Worm (Caenorhabditis elegans) whole organism, L4 larva: Measurements from ENCODE around the gene F53G2.13.

Experiments used
- D1046.2 ChIP-seq: fragments of 200-800 bp; sonication (Bioruptor generic); IDR thresholded peaks from 2 replicates; pipeline ENCODE4 v1.3.6; 2022; ENCODE audit warnings: missing genetic modification characterization, missing compliant biosample characterization
- F37D6.2 ChIP-seq: sonication (generic microtip); optimal IDR thresholded peaks from 2 replicates; lab custom pipeline; 2016; ENCODE audit warnings: mild to moderate bottlenecking, missing genetic modification characterization, missing compliant biosample characterization
- F44E2.7 ChIP-seq: fragments of 200-800 bp; sonication (Bioruptor generic); IDR thresholded peaks from 2 replicates; pipeline ENCODE4 v2.1.2; 2022; ENCODE audit warnings: missing genetic modification characterization, missing compliant biosample characterization
- Y48G9A.11 ChIP-seq: fragments of 200-800 bp; sonication (Bioruptor generic); IDR thresholded peaks from 2 replicates; pipeline ENCODE4 v1.3.6; 2022; ENCODE audit warnings: missing genetic modification reagents, missing genetic modification characterization, missing compliant biosample characterization
- Y75B8A.6 ChIP-seq: fragments of 200-800 bp; sonication (Bioruptor generic); IDR thresholded peaks from 2 replicates; pipeline ENCODE4 v1.3.6; 2022; ENCODE audit warnings: missing genetic modification reagents, missing genetic modification characterization, missing compliant biosample characterization
- aly-2 ChIP-seq: sonication (generic microtip); optimal IDR thresholded peaks from 2 replicates; lab custom pipeline; 2018; ENCODE audit warnings: missing biosample characterization, missing genetic modification characterization
- attf-4 ChIP-seq: sonication (generic microtip); optimal IDR thresholded peaks from 3 replicates; lab custom pipeline; 2017; ENCODE audit warnings: missing biosample characterization, missing genetic modification characterization
- ceh-20 ChIP-seq: fragments of 200-800 bp; sonication (Bioruptor generic); IDR thresholded peaks from 2 replicates; pipeline ENCODE4 v1.3.6; 2022; ENCODE audit warnings: missing genetic modification reagents, missing genetic modification characterization, missing compliant biosample characterization
- cey-2 ChIP-seq: sonication (generic microtip); optimal IDR thresholded peaks from 3 replicates; lab custom pipeline; 2017; ENCODE audit warnings: missing genetic modification characterization, mild to moderate bottlenecking, missing compliant biosample characterization, antibody characterized with exemption, borderline replicate concordance; ENCODE audit not compliant: insufficient read depth
- ctbp-1 ChIP-seq: fragments of 200-800 bp; sonication (Bioruptor generic); IDR thresholded peaks from 2 replicates; pipeline ENCODE4 v1.3.6; 2022; ENCODE audit warnings: missing genetic modification reagents, missing genetic modification characterization, missing compliant biosample characterization
- daf-16 ChIP-seq, 3 experiments: sonication (generic microtip); optimal IDR thresholded peaks; 2 replicates each; lab custom pipeline; 2016 to 2017; ENCODE audit warnings: missing genetic modification characterization in 3 of 3, missing genetic modification reagents in 3 of 3, mild to moderate bottlenecking in 2 of 3, missing compliant biosample characterization in 2 of 3, missing biosample characterization in 1 of 3, moderate library complexity in 1 of 3
- daf-8 ChIP-seq: fragments of 200-800 bp; sonication (Bioruptor generic); IDR thresholded peaks from 2 replicates; pipeline ENCODE4 v1.3.6; 2022; ENCODE audit warnings: missing genetic modification characterization, missing compliant biosample characterization
- dpl-1 ChIP-seq: fragments of 150-350 bp; optimal IDR thresholded peaks from 2 replicates; lab custom pipeline; 2014; ENCODE audit warnings: missing biosample characterization, missing genetic modification reagents, missing genetic modification characterization
- duxl-1 ChIP-seq: sonication (generic microtip); optimal IDR thresholded peaks from 2 replicates; lab custom pipeline; 2016; ENCODE audit warnings: mild to moderate bottlenecking, missing genetic modification characterization, moderate library complexity, missing compliant biosample characterization; ENCODE audit not compliant: poor library complexity
- dve-1 ChIP-seq: sonication (generic microtip); optimal IDR thresholded peaks from 2 replicates; lab custom pipeline; 2017; ENCODE audit warnings: antibody characterized with exemption, mild to moderate bottlenecking, missing genetic modification characterization, missing compliant biosample characterization; ENCODE audit not compliant: insufficient read depth
- fos-1 ChIP-seq: fragments of 150-350 bp; optimal IDR thresholded peaks from 2 replicates; lab custom pipeline; 2014; ENCODE audit warnings: missing biosample characterization, missing genetic modification characterization
- hlh-11 ChIP-seq: fragments of 200-800 bp; sonication (Bioruptor generic); optimal IDR thresholded peaks from 2 replicates; lab custom pipeline; 2018; ENCODE audit warnings: mild to moderate bottlenecking, missing genetic modification characterization, missing compliant biosample characterization
- lin-29 ChIP-seq: fragments of 200-800 bp; sonication (Bioruptor generic); IDR thresholded peaks from 2 replicates; pipeline ENCODE4 v1.3.6; 2022; ENCODE audit warnings: missing genetic modification reagents, missing genetic modification characterization, missing compliant biosample characterization
- lin-38 ChIP-seq: fragments of 200-800 bp; sonication (Bioruptor generic); IDR thresholded peaks from 2 replicates; pipeline ENCODE4 v1.3.6; 2022; ENCODE audit warnings: missing genetic modification reagents, missing genetic modification characterization, missing compliant biosample characterization
- lsy-2 ChIP-seq, 2 experiments: fragments of 150-350 bp in 1 of 2; sonication (generic microtip) in 1 of 2; optimal IDR thresholded peaks; 2 replicates each; lab custom pipeline; 2014 to 2017; ENCODE audit warnings: missing biosample characterization in 2 of 2, missing genetic modification characterization in 2 of 2
- madf-9 ChIP-seq: fragments of 200-800 bp; sonication (Bioruptor generic); conservative IDR thresholded peaks from 2 replicates; pipeline ENCODE4 v1.3.6; 2022; ENCODE audit warnings: missing genetic modification reagents, missing genetic modification characterization, missing compliant biosample characterization
- mep-1 ChIP-seq: fragments of 150-350 bp; sonication (generic microtip); optimal IDR thresholded peaks from 3 replicates; lab custom pipeline; 2014; ENCODE audit warnings: missing biosample characterization, missing genetic modification characterization
- mes-2 ChIP-seq: sonication (generic microtip); optimal IDR thresholded peaks from 2 replicates; lab custom pipeline; 2016; ENCODE audit warnings: missing genotype, mild to moderate bottlenecking, missing genetic modification characterization, missing compliant biosample characterization; ENCODE audit not compliant: poor library complexity, severe bottlenecking
- mxl-2 ChIP-seq: fragments of 200-800 bp; sonication (Bioruptor generic); conservative IDR thresholded peaks from 2 replicates; pipeline ENCODE4 v1.3.6; 2022; ENCODE audit warnings: missing genetic modification reagents, missing genetic modification characterization, missing compliant biosample characterization
- nhr-102 ChIP-seq: sonication (generic microtip); optimal IDR thresholded peaks from 2 replicates; lab custom pipeline; 2016; ENCODE audit warnings: mild to moderate bottlenecking, missing genetic modification characterization, moderate library complexity, missing compliant biosample characterization
- nhr-11 ChIP-seq: fragments of 150-350 bp; optimal IDR thresholded peaks from 2 replicates; lab custom pipeline; 2014; ENCODE audit warnings: missing biosample characterization, missing genetic modification characterization
- nhr-28 ChIP-seq: fragments of 150-350 bp; optimal IDR thresholded peaks from 2 replicates; lab custom pipeline; 2014; ENCODE audit warnings: missing biosample characterization, missing genetic modification characterization
- nhr-48 ChIP-seq: sonication (generic microtip); optimal IDR thresholded peaks from 2 replicates; lab custom pipeline; 2016; ENCODE audit warnings: mild to moderate bottlenecking, missing genetic modification characterization, missing compliant biosample characterization
- nhr-6 ChIP-seq: fragments of 150-350 bp; optimal IDR thresholded peaks from 2 replicates; lab custom pipeline; 2014; ENCODE audit warnings: missing biosample characterization, missing genetic modification characterization
- nhr-77 ChIP-seq: fragments of 150-350 bp; optimal IDR thresholded peaks from 2 replicates; lab custom pipeline; 2014; ENCODE audit warnings: missing biosample characterization, missing genetic modification characterization
- pqm-1 ChIP-seq: sonication (generic microtip); optimal IDR thresholded peaks from 2 replicates; lab custom pipeline; 2017; ENCODE audit warnings: missing biosample characterization, missing genetic modification characterization
- sdz-12 ChIP-seq: fragments of 200-800 bp; sonication (Bioruptor generic); optimal IDR thresholded peaks from 2 replicates; lab custom pipeline; 2018; ENCODE audit warnings: mild to moderate bottlenecking, missing genetic modification characterization, missing compliant biosample characterization
- snpc-1.2 ChIP-seq: fragments of 200-800 bp; sonication (Bioruptor generic); IDR thresholded peaks from 2 replicates; pipeline ENCODE4 v1.3.6; 2022; ENCODE audit warnings: missing genetic modification reagents, missing genetic modification characterization, missing compliant biosample characterization
- zag-1 ChIP-seq: fragments of 150-350 bp; optimal IDR thresholded peaks from 2 replicates; lab custom pipeline; 2014; ENCODE audit warnings: missing biosample characterization, missing genetic modification characterization
- zfp-3 ChIP-seq: fragments of 200-800 bp; sonication (Bioruptor generic); conservative IDR thresholded peaks from 2 replicates; pipeline ENCODE4 v1.3.6; 2022; ENCODE audit warnings: missing genetic modification reagents, missing genetic modification characterization, missing compliant biosample characterization

F53G2.13 gene

ce11 chrII:2481621-2482020 is 2.0 kb upstream of the F53G2.13 start, which contains the start of gene F53G2.2:
TSS of gene F53G2.2 (plus strand) at chrII:2481921.
- TF ChIP-seq D1046.2 = no peak

ce11 chrII:2488386-2488785 is 4.8 kb downstream of the F53G2.13 start, which contains the start of gene F53G2.1:
TSS of gene F53G2.1 (plus strand) at chrII:2488686.
- TF ChIP-seq zag-1 (no peak), aly-2 (tag; lab: Kevin White, UChicago) (no peak), nhr-11 (tag; lab: Kevin White, UChicago) (no peak), lin-29 (GFP tag; lab: Robert Waterston, UW) (no peak), Y48G9A.11 (GFP tag; lab: Robert Waterston, UW) (no peak), F37D6.2 (no peak), nhr-6 (tag; lab: Kevin White, UChicago) (no peak), madf-9 (GFP tag; lab: Robert Waterston, UW) (no peak), Y75B8A.6 (no peak), daf-8 (GFP tag; lab: Robert Waterston, UW) (no peak), pqm-1 (tag; lab: Kevin White, UChicago) (no peak), sdz-12 (no peak), nhr-102 (tag; lab: Kevin White, UChicago) (no peak), mxl-2 (no peak), nhr-48 (tag; lab: Kevin White, UChicago) (no peak), attf-4 (no peak)

- TF ChIP-seq dve-1 (peak; percentile 17), ceh-20 (no peak), nhr-28 (tag; lab: Kevin White, UChicago) (peak; percentile 54), F44E2.7 (GFP tag; lab: Robert Waterston, UW) (no peak), duxl-1 (tag; lab: Kevin White, UChicago) (peak; percentile 96), dpl-1 (GFP tag; lab: Kevin White, UChicago) (peak; percentile 12), pqm-1 (tag; lab: Kevin White, UChicago) (peak; percentile 47), Y48G9A.11 (GFP tag; lab: Robert Waterston, UW) (peak; percentile 36; the same call in 1 of the 2 replicates), zfp-3 (GFP tag; lab: Robert Waterston, UW) (no peak), hlh-11 (tag; lab: Kevin White, UChicago) (peak; percentile 41), daf-16 (GFP tag; optimal IDR thresholded peaks at IDR 0.05; lab: Kevin White, UChicago) (no peak), daf-16 (tag; optimal IDR thresholded peaks at IDR 0.05; lab: Kevin White, UChicago) (peak; percentile 25), snpc-1.2 (no peak), mep-1 (no peak)
- TF ChIP-seq, all 104 proteins: peak for 8
These were observed 20.3 kb downstream of the F53G2.13 start for ce11 chrII:2503703-2504430.

- TF ChIP-seq nhr-77 (tag; lab: Kevin White, UChicago) (no peak), fos-1 (tag; lab: Kevin White, UChicago) (no peak), mes-2 (tag; lab: Kevin White, UChicago) (peak; percentile 56), nhr-6 (tag; lab: Kevin White, UChicago) (peak; percentile 6), ctbp-1 (GFP tag; lab: Robert Waterston, UW) (no peak), lsy-2 (tag; optimal IDR thresholded peaks at IDR 0.05; lab: Kevin White, UChicago) (peak in 1 of 2 experiments; percentile 70), duxl-1 (tag; lab: Kevin White, UChicago) (peak; percentile 87), lin-38 (GFP tag; lab: Robert Waterston, UW) (peak; percentile 89), dpl-1 (GFP tag; lab: Kevin White, UChicago) (peak; percentile 72), cey-2 (tag; lab: Kevin White, UChicago) (no peak)
- TF ChIP-seq, all 104 proteins: peak for 6
These were observed 20.9 kb downstream of the F53G2.13 start, which contains the start of gene gbas-1 for ce11 chrII:2504431-2504928. TSS of gene gbas-1 (plus strand) at chrII:2504878.
